Fruit fly (Drosophila melanogaster): ENCODE measurements around the gene CG12084.

The CG12084 gene

DNA sequence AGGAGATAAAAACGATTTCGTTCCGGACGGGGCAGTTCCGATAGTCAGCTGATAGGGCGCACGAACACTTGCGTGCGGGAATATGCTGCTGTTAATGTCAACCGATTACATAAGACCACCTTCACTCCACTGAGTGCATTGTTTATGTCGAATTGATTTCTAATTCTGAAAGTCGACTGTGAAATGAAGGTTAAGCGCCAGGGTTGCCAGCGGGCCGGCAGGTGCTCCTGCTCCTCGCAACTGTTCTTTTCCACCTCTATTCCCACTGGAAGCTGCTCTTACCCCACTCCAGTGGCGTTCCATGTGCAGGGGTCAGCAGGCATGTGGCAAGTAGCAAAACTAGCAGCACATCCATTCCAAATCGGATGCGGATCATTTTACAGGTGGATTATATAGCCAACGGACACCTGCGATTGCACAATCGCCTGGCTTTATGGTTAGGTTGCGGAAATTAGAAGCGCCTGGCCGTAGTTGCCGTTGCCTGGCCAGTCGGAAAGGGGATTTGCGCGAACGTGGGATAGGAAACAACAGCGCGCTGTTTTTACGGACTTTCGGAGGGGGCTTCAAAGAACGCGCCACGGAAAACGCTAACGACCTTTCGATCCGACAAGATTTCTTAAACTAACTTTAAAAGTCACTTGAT lies 20.3 kb upstream of the CG12084 start, which contains the start of gene cue (continued):
- TF ChIP-seq CG6791 (GFP tag; IDR thresholded peaks at IDR 0.05; ENCODE audit: partially characterized antibody) (no peak), CG18619 (GFP tag; optimal IDR thresholded peaks at IDR 0.05) (no peak), Gsc (GFP tag; IDR thresholded peaks at IDR 0.05) (no peak), CG31224 (GFP tag; IDR thresholded peaks at IDR 0.05) (no peak), hkb (optimal IDR thresholded peaks at IDR 0.05) (no peak), hkb (GFP tag; IDR thresholded peaks at IDR 0.05) (no peak), CG15601 (tag; optimal IDR thresholded peaks at IDR 0.05) (no peak), CG15479 (GFP tag; optimal IDR thresholded peaks at IDR 0.05) (peak; percentile 48), CG7357 (GFP tag; IDR thresholded peaks at IDR 0.05) (no peak), so (GFP tag; IDR thresholded peaks at IDR 0.05) (peak; percentile 60; the same call in 2 of the 3 replicates), Pdp1 (GFP tag; optimal IDR thresholded peaks at IDR 0.05) (peak in 1 of 2 experiments; percentile 97), YL-1 (GFP tag; optimal IDR thresholded peaks at IDR 0.05) (no peak), CG9932 (GFP tag; IDR thresholded peaks at IDR 0.05) (no peak), kni (GFP tag; optimal IDR thresholded peaks at IDR 0.05) (no peak), CG34422 (GFP tag; IDR thresholded peaks at IDR 0.05) (0 out of 3 replicates have a peak, but pooled peaks have one; percentile 41), CG9437 (GFP tag; optimal IDR thresholded peaks at IDR 0.05) (no peak), gem (tag; optimal IDR thresholded peaks at IDR 0.05) (no peak), CG4707 (GFP tag; optimal IDR thresholded peaks at IDR 0.05) (no peak), CG11093 (GFP tag; IDR thresholded peaks at IDR 0.05) (no peak), Taf1 (GFP tag; IDR thresholded peaks at IDR 0.05) (0 out of 2 replicates have a peak, but pooled peaks have one; percentile 6), CG8290 (GFP tag; optimal IDR thresholded peaks at IDR 0.05) (no peak), CG8290 (tag; optimal IDR thresholded peaks at IDR 0.05) (peak in 1 of 2 experiments; percentile 14), Atf6 (GFP tag; IDR thresholded peaks at IDR 0.05) (peak; percentile 15; the same call in 1 of the 2 replicates), CG4328 (GFP tag; optimal IDR thresholded peaks at IDR 0.05) (no peak), mam (GFP tag; optimal IDR thresholded peaks at IDR 0.05) (no peak), chm (GFP tag; IDR thresholded peaks at IDR 0.05) (0 out of 2 replicates have a peak, but pooled peaks have one; percentile 14), CG9727 (GFP tag; optimal IDR thresholded peaks at IDR 0.05) (no peak), CG10366 (GFP tag; IDR thresholded peaks at IDR 0.05) (no peak), CG10274 (GFP tag; optimal IDR thresholded peaks at IDR 0.05) (peak; percentile 96), gro (GFP tag; optimal IDR thresholded peaks at IDR 0.05) (no peak), Doc2 (GFP tag; IDR thresholded peaks at IDR 0.05) (no peak), crp (GFP tag; optimal IDR thresholded peaks at IDR 0.05) (peak in 1 of 2 experiments; percentile 33), wdn (GFP tag; IDR thresholded peaks at IDR 0.05) (no peak), dati (GFP tag; IDR thresholded peaks at IDR 0.05) (no peak), Xbp1 (GFP tag; optimal IDR thresholded peaks at IDR 0.05) (no peak), CG13775 (GFP tag; optimal IDR thresholded peaks at IDR 0.05) (no peak), Ravus (GFP tag; IDR thresholded peaks at IDR 0.05) (no peak), chinmo (GFP tag; IDR thresholded peaks at IDR 0.05; ENCODE audit: partially characterized antibody) (0 out of 4 replicates have a peak, but pooled peaks have one; percentile 18), pnt (GFP tag; optimal IDR thresholded peaks at IDR 0.05) (no peak), CG15514 (GFP tag; optimal IDR thresholded peaks at IDR 0.05) (peak; percentile 63), CG12769 (tag; optimal IDR thresholded peaks at IDR 0.05) (peak; percentile 37), Sin3A (optimal IDR thresholded peaks at IDR 0.05) (no peak), toy (GFP tag; IDR thresholded peaks at IDR 0.05) (no peak), bbx (GFP tag; IDR thresholded peaks at IDR 0.05; ENCODE audit: partially characterized antibody) (no peak), sim (GFP tag; IDR thresholded peaks at IDR 0.05) (no peak), p53 (GFP tag; optimal IDR thresholded peaks at IDR 0.05) (no peak), CG4360 (GFP tag; IDR thresholded peaks at IDR 0.05) (no peak), cg (GFP tag; optimal IDR thresholded peaks at IDR 0.05) (peak; percentile 26), schlank (tag; optimal IDR thresholded peaks at IDR 0.05) (no peak), CG3163 (GFP tag; optimal IDR thresholded peaks at IDR 0.05) (no peak), CG12155 (GFP tag; optimal IDR thresholded peaks at IDR 0.05) (no peak)
